Worm (Caenorhabditis elegans) whole organism, early embryonic: Measurements from ENCODE around the gene F32D1.11.

Experiments
- B0310.2 ChIP-seq: sonication (generic microtip); optimal IDR thresholded peaks from 2 replicates; lab custom pipeline; 2016; ENCODE audit warnings: mild to moderate bottlenecking, missing genetic modification characterization, missing compliant biosample characterization
- F13C5.2 ChIP-seq: sonication (generic microtip); optimal IDR thresholded peaks from 2 replicates; lab custom pipeline; 2017; ENCODE audit warnings: mild to moderate bottlenecking, missing genetic modification characterization, inconsistent platforms, missing compliant biosample characterization
- aly-1 ChIP-seq: sonication (generic microtip); optimal IDR thresholded peaks from 2 replicates; lab custom pipeline; 2016; ENCODE audit warnings: missing genetic modification characterization, missing compliant biosample characterization
- ama-1 ChIP-seq: fragments of 150-350 bp; optimal IDR thresholded peaks from 2 replicates; lab custom pipeline; 2014
- ceh-13 ChIP-seq: fragments of 200-800 bp; sonication (Bioruptor generic); optimal IDR thresholded peaks from 2 replicates; lab custom pipeline; 2018; ENCODE audit warnings: mild to moderate bottlenecking, missing genetic modification characterization, missing compliant biosample characterization
- ceh-36 ChIP-seq: sonication (generic microtip); optimal IDR thresholded peaks from 2 replicates; lab custom pipeline; 2016; ENCODE audit warnings: missing genetic modification characterization, inconsistent platforms, missing compliant biosample characterization
- ets-7 ChIP-seq: sonication (generic microtip); optimal IDR thresholded peaks from 2 replicates; lab custom pipeline; 2016; ENCODE audit warnings: missing genotype, missing genetic modification characterization, missing compliant biosample characterization
- flt-1 ChIP-seq: fragments of 200-800 bp; sonication (Bioruptor generic); IDR thresholded peaks from 2 replicates; pipeline ENCODE4 v1.3.6; 2022; ENCODE audit warnings: missing genetic modification characterization, missing compliant biosample characterization
- hmbx-1 ChIP-seq: sonication (generic microtip); optimal IDR thresholded peaks from 2 replicates; lab custom pipeline; 2016; ENCODE audit warnings: mild to moderate bottlenecking, missing genetic modification characterization, missing compliant biosample characterization
- hmg-4 ChIP-seq: fragments of 200-800 bp; sonication (Bioruptor generic); optimal IDR thresholded peaks from 2 replicates; lab custom pipeline; 2018; ENCODE audit warnings: mild to moderate bottlenecking, missing genetic modification characterization, missing compliant biosample characterization
- hnd-1 ChIP-seq: sonication (generic microtip); optimal IDR thresholded peaks from 2 replicates; lab custom pipeline; 2016; ENCODE audit warnings: missing genetic modification characterization, missing compliant biosample characterization
- pes-1 ChIP-seq: fragments of 200-800 bp; sonication (Bioruptor generic); IDR thresholded peaks from 2 replicates; pipeline ENCODE4 v1.3.6; 2022; ENCODE audit warnings: missing genetic modification reagents, missing genetic modification characterization, missing compliant biosample characterization
- scrt-1 ChIP-seq: fragments of 200-800 bp; sonication (Bioruptor generic); IDR thresholded peaks from 2 replicates; pipeline ENCODE4 v1.3.6; 2022; ENCODE audit warnings: missing genetic modification characterization, missing compliant biosample characterization
- sea-1 ChIP-seq: fragments of 200-800 bp; sonication (Bioruptor generic); conservative IDR thresholded peaks from 2 replicates; pipeline ENCODE4 v1.3.6; 2022; ENCODE audit warnings: missing genetic modification characterization, missing compliant biosample characterization
- tbx-11 ChIP-seq: fragments of 200-800 bp; sonication (Bioruptor generic); IDR thresholded peaks from 2 replicates; pipeline ENCODE4 v1.3.6; 2022; ENCODE audit warnings: missing genetic modification characterization, missing compliant biosample characterization
- tbx-37 ChIP-seq: fragments of 200-800 bp; sonication (Bioruptor generic); conservative IDR thresholded peaks from 2 replicates; pipeline ENCODE4 v1.3.6; 2022; ENCODE audit warnings: missing genetic modification reagents, missing genetic modification characterization, missing compliant biosample characterization
- tra-4 ChIP-seq: sonication (generic microtip); optimal IDR thresholded peaks from 2 replicates; lab custom pipeline; 2017; ENCODE audit warnings: missing genetic modification characterization, missing compliant biosample characterization

The F32D1.11 gene

DNA sequence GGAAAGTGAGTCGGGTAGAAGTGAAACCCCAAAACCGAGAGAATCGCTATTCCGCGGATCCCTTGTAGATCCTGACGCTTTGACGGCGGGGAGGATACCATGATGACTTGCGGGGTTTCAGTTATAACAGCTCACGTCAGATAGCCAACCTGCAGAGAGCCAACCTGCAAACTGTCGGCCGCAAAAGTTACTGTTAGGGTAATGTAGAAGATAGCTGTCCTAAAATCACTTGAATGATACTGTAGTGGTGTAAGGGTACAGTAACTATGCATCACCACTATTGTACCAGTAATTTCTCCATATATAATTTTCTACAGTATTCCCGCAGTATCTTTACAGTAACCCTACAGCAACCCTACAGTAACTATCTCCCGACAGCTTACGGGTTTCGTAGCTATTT lies 33.9 kb downstream of the F32D1.11 start, which contains the start of gene oac-12:
Gene oac-12 (minus strand): TSS at position 101 of the 400 bp plus-strand sequence.
- TF ChIP-seq tbx-11 (GFP tag; lab: Robert Waterston, UW) (no peak), hnd-1 (tag; lab: Kevin White, UChicago) (no peak), tra-4 (tag; lab: Kevin White, UChicago) (no peak), ets-7 (tag; lab: Kevin White, UChicago) (no peak), hmbx-1 (tag; lab: Kevin White, UChicago) (no peak), flt-1 (GFP tag; lab: Robert Waterston, UW) (no peak), hmg-4 (GFP tag; lab: Kevin White, UChicago) (no peak), scrt-1 (GFP tag; lab: Robert Waterston, UW) (no peak), tbx-37 (no peak), aly-1 (tag; lab: Kevin White, UChicago) (no peak), ceh-13 (GFP tag; lab: Kevin White, UChicago) (no peak), F13C5.2 (no peak), ama-1 (lab: Kevin White, UChicago) (no peak), pes-1 (no peak), ceh-36 (tag; lab: Kevin White, UChicago) (no peak)

DNA sequence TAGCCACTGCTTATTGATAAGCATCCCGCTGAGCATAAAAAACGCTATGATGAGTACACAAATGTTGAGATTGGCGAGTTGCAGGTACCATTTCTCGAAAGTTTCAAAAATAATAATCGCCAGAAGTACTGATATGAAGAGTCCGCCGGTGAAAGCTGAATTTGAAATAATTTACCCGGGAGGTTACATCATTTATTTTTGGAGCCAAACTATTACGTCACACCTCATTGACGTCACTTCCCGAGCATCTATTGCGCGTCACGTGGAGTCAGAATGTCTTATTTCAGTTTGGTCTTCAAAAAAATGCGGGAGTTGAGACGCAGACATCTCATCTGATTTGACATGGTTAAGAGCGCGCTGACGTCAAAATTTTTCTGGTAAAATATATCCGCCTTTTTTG lies 35.5 kb downstream of the F32D1.11 start:
- TF ChIP-seq sea-1 (GFP tag; lab: Robert Waterston, UW) (no peak), hnd-1 (tag; lab: Kevin White, UChicago) (no peak), tbx-11 (GFP tag; lab: Robert Waterston, UW) (no peak), hmbx-1 (tag; lab: Kevin White, UChicago) (no peak), F13C5.2 (no peak), ceh-13 (GFP tag; lab: Kevin White, UChicago) (no peak), tra-4 (tag; lab: Kevin White, UChicago) (no peak), ceh-36 (tag; lab: Kevin White, UChicago) (no peak), ama-1 (lab: Kevin White, UChicago) (no peak), flt-1 (GFP tag; lab: Robert Waterston, UW) (no peak), pes-1 (no peak)

DNA sequence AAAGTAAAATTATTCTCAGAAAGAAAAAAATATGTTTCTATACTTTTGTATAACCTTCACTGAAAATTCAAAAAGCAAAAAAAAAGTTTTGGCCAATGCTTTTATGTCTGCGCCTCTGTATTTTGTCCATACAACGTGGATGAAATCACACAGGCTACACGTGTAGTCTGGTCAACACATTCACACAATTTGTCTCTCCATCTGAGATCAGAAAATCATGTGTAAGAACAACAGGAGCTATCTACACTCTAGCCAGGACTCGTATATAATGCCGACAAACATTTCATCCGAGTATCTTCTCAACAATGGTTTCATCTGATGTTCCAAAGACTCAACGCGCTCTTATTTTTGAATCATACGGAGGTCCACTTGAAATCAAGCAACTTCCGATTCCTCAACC lies 39.5 kb downstream of the F32D1.11 start, which contains the start of gene D2063.1:
Gene D2063.1 (plus strand): TSS at position 281 of the 400 bp plus-strand sequence.
- no peak for TF ChIP-seq ceh-36 (tag; lab: Kevin White, UChicago)
- TF ChIP-seq F13C5.2: no peak
- TF ChIP-seq pes-1: no peak
- no peak for TF ChIP-seq ceh-13 (GFP tag; lab: Kevin White, UChicago)
- no peak for TF ChIP-seq tbx-11 (GFP tag; lab: Robert Waterston, UW)
- no peak for TF ChIP-seq scrt-1 (GFP tag; lab: Robert Waterston, UW)
- no peak for TF ChIP-seq tbx-37

DNA sequence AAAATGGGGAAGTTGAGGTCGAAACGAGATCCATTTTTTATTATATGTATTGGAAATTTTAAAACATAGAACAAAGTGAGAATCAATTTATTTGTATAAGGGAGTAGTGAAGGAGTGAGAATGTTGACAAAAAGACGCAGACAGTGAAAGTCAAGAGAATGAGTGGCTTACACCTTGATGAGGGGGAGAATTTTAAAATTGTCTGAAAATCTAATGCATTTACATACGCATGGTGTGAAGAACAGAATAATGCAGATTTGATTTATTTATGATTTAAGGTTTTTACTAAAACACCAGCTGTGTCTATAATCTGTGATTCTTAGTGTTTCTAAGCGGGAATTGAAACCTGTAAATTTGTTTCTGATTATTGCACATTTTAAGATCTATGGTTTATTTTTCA lies 40.9 kb downstream of the F32D1.11 start, which contains the start of gene nhr-125:
Gene nhr-125 (minus strand): TSS at position 101 of the 400 bp plus-strand sequence.
- TF ChIP-seq aly-1 (tag; lab: Kevin White, UChicago) (no peak), hnd-1 (tag; lab: Kevin White, UChicago) (no peak), hmbx-1 (tag; lab: Kevin White, UChicago) (no peak), ets-7 (tag; lab: Kevin White, UChicago) (no peak), sea-1 (GFP tag; lab: Robert Waterston, UW) (no peak), ceh-36 (tag; lab: Kevin White, UChicago) (no peak), F13C5.2 (no peak), ama-1 (lab: Kevin White, UChicago) (no peak), pes-1 (no peak)

DNA sequence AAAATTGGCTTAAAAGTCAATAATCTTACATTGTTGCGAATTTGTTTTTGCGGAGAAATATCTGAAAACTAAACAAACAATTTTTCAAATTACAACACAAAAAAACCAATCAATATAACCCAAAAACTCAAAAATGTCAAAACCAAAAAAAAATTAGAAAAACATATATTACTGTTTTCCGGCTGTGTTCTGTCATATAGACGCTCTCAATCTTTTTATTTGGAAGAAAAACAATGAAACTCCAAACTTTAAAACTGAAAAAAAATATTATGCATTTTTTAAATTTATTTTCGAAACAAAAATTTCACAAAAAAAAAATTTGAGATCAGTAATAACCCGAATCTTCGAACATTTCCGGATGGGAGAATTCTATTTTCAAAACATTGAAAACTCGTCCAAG lies 43.6 kb downstream of the F32D1.11 start, which contains the start of gene R02D1.2:
Gene R02D1.2 (minus strand): TSS at position 101 of the 400 bp plus-strand sequence.
- TF ChIP-seq ets-7 (tag; lab: Kevin White, UChicago) (no peak), sea-1 (GFP tag; lab: Robert Waterston, UW) (no peak), B0310.2 (tag; lab: Kevin White, UChicago) (no peak)

DNA sequence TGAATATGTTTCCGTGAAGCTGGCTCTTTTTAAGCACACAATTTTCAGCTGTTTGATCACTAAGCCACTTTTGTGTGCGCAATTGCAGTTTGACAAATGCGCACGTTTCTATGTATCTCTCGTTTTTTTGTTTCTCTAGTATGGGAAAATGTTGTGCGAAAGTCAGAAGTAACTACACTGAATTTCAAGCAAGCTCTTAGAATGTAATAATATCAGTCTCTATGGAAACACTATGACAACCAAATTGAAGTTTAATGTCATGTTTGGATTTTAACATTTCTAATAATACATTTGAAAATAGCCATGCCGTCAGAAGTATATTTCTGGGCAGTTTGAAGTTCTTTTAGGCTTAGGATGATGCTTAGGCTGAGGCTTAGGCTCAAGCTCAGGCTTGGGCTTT lies 46.5 kb downstream of the F32D1.11 start, which contains the start of gene ZC132.9:
Gene ZC132.9 (minus strand): TSS at position 101 of the 400 bp plus-strand sequence.
- TF ChIP-seq hnd-1 (tag; lab: Kevin White, UChicago) (no peak), tra-4 (tag; lab: Kevin White, UChicago) (no peak), B0310.2 (tag; lab: Kevin White, UChicago) (no peak), F13C5.2 (no peak), pes-1 (no peak), scrt-1 (GFP tag; lab: Robert Waterston, UW) (no peak), tbx-11 (GFP tag; lab: Robert Waterston, UW) (no peak), aly-1 (tag; lab: Kevin White, UChicago) (no peak), tbx-37 (no peak), ama-1 (lab: Kevin White, UChicago) (no peak), flt-1 (GFP tag; lab: Robert Waterston, UW) (no peak), ets-7 (tag; lab: Kevin White, UChicago) (no peak), ceh-36 (tag; lab: Kevin White, UChicago) (no peak)
